Worm (Caenorhabditis elegans): ENCODE results near the gene myrf-2.
A peak's percentile ranks its signal among the peaks of the same experiment; 100 is the strongest.

Gene myrf-2

ce11 chrX:10194327-10195096 is at the start of gene myrf-2:
Gene myrf-2, minus strand, starts transcription at chrX:10194377.
- TF ChIP-seq blmp-1 (tag; optimal IDR thresholded peaks at IDR 0.05; ENCODE audit: insufficient read depth) = peak; percentile 50
- peak; percentile 4 for TF ChIP-seq nhr-129 (tag; optimal IDR thresholded peaks at IDR 0.05)
- no peak for TF ChIP-seq C34F6.9 (tag; optimal IDR thresholded peaks at IDR 0.05)
- TF ChIP-seq ztf-4 (tag; optimal IDR thresholded peaks at IDR 0.05) = no peak
- peak; percentile 23 for TF ChIP-seq F13H6.1 (tag; optimal IDR thresholded peaks at IDR 0.05)
- TF ChIP-seq sma-9 (GFP tag; optimal IDR thresholded peaks at IDR 0.05) = no peak
- no peak for TF ChIP-seq sma-9 (tag; optimal IDR thresholded peaks at IDR 0.05)
- peak; percentile 12 for TF ChIP-seq sma-3 (GFP tag; optimal IDR thresholded peaks at IDR 0.05)
- no peak for TF ChIP-seq ztf-11 (tag; optimal IDR thresholded peaks at IDR 0.05)
- peak in 1 of 2 experiments; percentile 13 for TF ChIP-seq mdl-1 (tag; optimal IDR thresholded peaks at IDR 0.05)
- TF ChIP-seq snpc-4 (tag; optimal IDR thresholded peaks at IDR 0.05) = no peak
- TF ChIP-seq elt-1 (tag; optimal IDR thresholded peaks at IDR 0.05) = no peak
- no peak for TF ChIP-seq lin-39 (tag; optimal IDR thresholded peaks at IDR 0.05)
- no peak for TF ChIP-seq nhr-12 (tag; optimal IDR thresholded peaks at IDR 0.05)
- no peak for TF ChIP-seq lsy-2 (tag; optimal IDR thresholded peaks at IDR 0.05)
- TF ChIP-seq nhr-25 (tag; optimal IDR thresholded peaks at IDR 0.05) = peak; percentile 63
- peak; percentile 80 for TF ChIP-seq peb-1 (tag; optimal IDR thresholded peaks at IDR 0.05)
- peak; percentile 21 for TF ChIP-seq nhr-21 (tag; optimal IDR thresholded peaks at IDR 0.05)

ce11 chrX:10240939-10241338 is 46.8 kb upstream of the myrf-2 start, which contains the start of gene str-74:
Gene str-74, minus strand, starts transcription at chrX:10241039.
- TF ChIP-seq lin-11 (tag; optimal IDR thresholded peaks at IDR 0.05) = no peak
- TF ChIP-seq gmeb-1 (tag; optimal IDR thresholded peaks at IDR 0.05) = no peak
- no peak for TF ChIP-seq unc-62 (GFP tag; optimal IDR thresholded peaks at IDR 0.05)
- no peak for TF ChIP-seq crh-2 (tag; optimal IDR thresholded peaks at IDR 0.05)
- no peak for TF ChIP-seq nhr-77 (tag; optimal IDR thresholded peaks at IDR 0.05)
- no peak for TF ChIP-seq nhr-6 (tag; optimal IDR thresholded peaks at IDR 0.05)
- TF ChIP-seq ztf-4 (tag; optimal IDR thresholded peaks at IDR 0.05) = no peak
- TF ChIP-seq zag-1 (tag; optimal IDR thresholded peaks at IDR 0.05) = no peak
- TF ChIP-seq ZK546.5 (tag; optimal IDR thresholded peaks at IDR 0.05) = no peak
- TF ChIP-seq mdl-1 (tag; optimal IDR thresholded peaks at IDR 0.05) = no peak
- TF ChIP-seq nhr-23 (tag; optimal IDR thresholded peaks at IDR 0.05) = no peak
- no peak for TF ChIP-seq sma-9 (GFP tag; optimal IDR thresholded peaks at IDR 0.05)
- no peak for TF ChIP-seq sma-9 (tag; optimal IDR thresholded peaks at IDR 0.05)
- TF ChIP-seq peb-1 (tag; optimal IDR thresholded peaks at IDR 0.05) = no peak
- TF ChIP-seq unc-39 (tag; optimal IDR thresholded peaks at IDR 0.05) = no peak

- TF ChIP-seq nhr-237 (tag; optimal IDR thresholded peaks at IDR 0.05) (no peak), nhr-129 (tag; optimal IDR thresholded peaks at IDR 0.05) (no peak), ztf-11 (tag; optimal IDR thresholded peaks at IDR 0.05) (no peak), lin-11 (tag; optimal IDR thresholded peaks at IDR 0.05) (no peak), unc-55 (GFP tag; optimal IDR thresholded peaks at IDR 0.05) (no peak), blmp-1 (tag; optimal IDR thresholded peaks at IDR 0.05; ENCODE audit: insufficient read depth) (peak; percentile 42), peb-1 (tag; optimal IDR thresholded peaks at IDR 0.05) (no peak), sma-3 (GFP tag; optimal IDR thresholded peaks at IDR 0.05) (peak; percentile 19), sma-9 (GFP tag; optimal IDR thresholded peaks at IDR 0.05) (peak; percentile 68), sma-9 (tag; optimal IDR thresholded peaks at IDR 0.05) (no peak), crh-2 (tag; optimal IDR thresholded peaks at IDR 0.05) (peak; percentile 48), elt-3 (tag; optimal IDR thresholded peaks at IDR 0.05) (no peak), skn-1 (tag; optimal IDR thresholded peaks at IDR 0.05) (no peak), F13H6.1 (tag; optimal IDR thresholded peaks at IDR 0.05) (peak; percentile 68), sem-4 (tag; optimal IDR thresholded peaks at IDR 0.05) (peak; percentile 35), aly-2 (tag; optimal IDR thresholded peaks at IDR 0.05) (no peak), ztf-4 (tag; optimal IDR thresholded peaks at IDR 0.05) (no peak), ceh-82 (tag; optimal IDR thresholded peaks at IDR 0.05) (no peak), zag-1 (tag; optimal IDR thresholded peaks at IDR 0.05) (no peak), fos-1 (tag; optimal IDR thresholded peaks at IDR 0.05) (peak; percentile 6), ztf-1 (GFP tag; conservative IDR thresholded peaks at IDR 0.05) (no peak), nhr-25 (tag; optimal IDR thresholded peaks at IDR 0.05) (peak; percentile 80), C34F6.9 (tag; optimal IDR thresholded peaks at IDR 0.05) (peak; percentile 44), Y55F3AM.14 (GFP tag; optimal IDR thresholded peaks at IDR 0.05) (no peak), lsy-2 (tag; optimal IDR thresholded peaks at IDR 0.05) (peak in 1 of 2 experiments; percentile 53), nhr-12 (tag; optimal IDR thresholded peaks at IDR 0.05) (no peak), nhr-21 (tag; optimal IDR thresholded peaks at IDR 0.05) (peak; percentile 48), nhr-23 (tag; optimal IDR thresholded peaks at IDR 0.05) (no peak)
Observed at ce11 chrX:10238146-10238749, 44.1 kb upstream of the myrf-2 start.
